Fruit fly (Drosophila melanogaster) whole organism, prepupa: ENCODE results near the gene Cpr76Bb.

Source experiments
- Blimp-1 ChIP-seq: fragments of 200-800 bp; sonication (Bioruptor generic); optimal IDR thresholded peaks from 3 replicates; lab custom pipeline; 2017; ENCODE audit warnings: missing biosample characterization, missing genetic modification characterization, mild to moderate bottlenecking, moderate library complexity, missing genetic modification reagents
- CG10669 ChIP-seq: fragments of 200-800 bp; sonication (Bioruptor generic); optimal IDR thresholded peaks from 3 replicates; lab custom pipeline; 2018; ENCODE audit warnings: missing biosample characterization, mild to moderate bottlenecking, missing genetic modification characterization, moderate library complexity
- CG11294 ChIP-seq: fragments of 200-800 bp; sonication (Bioruptor generic); IDR thresholded peaks from 2 replicates; pipeline ENCODE4 v1.3.6; 2022; ENCODE audit warnings: missing biosample characterization, missing genetic modification characterization
- CG11762 ChIP-seq: fragments of 200-800 bp; sonication (Bioruptor generic); optimal IDR thresholded peaks from 3 replicates; lab custom pipeline; 2016; ENCODE audit warnings: missing biosample characterization, missing genetic modification characterization; ENCODE audit not compliant: insufficient read depth
- CG11902 ChIP-seq: fragments of 200-800 bp; sonication (Bioruptor generic); optimal IDR thresholded peaks from 3 replicates; lab custom pipeline; 2016; ENCODE audit warnings: missing biosample characterization, missing genetic modification characterization
- CG15336 ChIP-seq: fragments of 200-800 bp; sonication (Bioruptor generic); IDR thresholded peaks from 2 replicates; pipeline ENCODE4 v1.3.6; 2022; ENCODE audit warnings: missing biosample characterization, missing genetic modification characterization
- CG1621 ChIP-seq: fragments of 200-800 bp; sonication (Bioruptor generic); optimal IDR thresholded peaks from 3 replicates; lab custom pipeline; 2018; ENCODE audit warnings: missing biosample characterization, mild to moderate bottlenecking, missing genetic modification characterization
- CG16779 ChIP-seq: fragments of 200-800 bp; sonication (Bioruptor generic); optimal IDR thresholded peaks from 3 replicates; lab custom pipeline; 2017; ENCODE audit warnings: missing biosample characterization, mild to moderate bottlenecking, missing genetic modification characterization
- CG3032 ChIP-seq: fragments of 200-800 bp; optimal IDR thresholded peaks from 2 replicates; lab custom pipeline; 2019; ENCODE audit warnings: missing biosample characterization, mild to moderate bottlenecking, missing genetic modification characterization, moderate library complexity
- CG34406 ChIP-seq: fragments of 200-800 bp; sonication (Bioruptor generic); optimal IDR thresholded peaks from 3 replicates; lab custom pipeline; 2016; ENCODE audit warnings: missing biosample characterization, missing genetic modification characterization
- CG3919 ChIP-seq: fragments of 200-800 bp; sonication (Bioruptor generic); optimal IDR thresholded peaks from 3 replicates; lab custom pipeline; 2016; ENCODE audit warnings: missing biosample characterization, missing genetic modification characterization
- CG4318 ChIP-seq: fragments of 200-800 bp; sonication (Bioruptor generic); optimal IDR thresholded peaks from 3 replicates; lab custom pipeline; 2017; ENCODE audit warnings: missing biosample characterization, mild to moderate bottlenecking, missing genetic modification characterization
- CG6163 ChIP-seq: fragments of 200-800 bp; sonication (Bioruptor generic); IDR thresholded peaks from 3 replicates; pipeline ENCODE4 v1.3.6; 2022; ENCODE audit warnings: missing biosample characterization, missing genetic modification characterization
- CG6792 ChIP-seq: fragments of 200-800 bp; sonication (Bioruptor generic); optimal IDR thresholded peaks from 3 replicates; lab custom pipeline; 2016; ENCODE audit warnings: missing biosample characterization, missing genetic modification characterization
- CG6808 ChIP-seq: fragments of 200-800 bp; sonication (Bioruptor generic); optimal IDR thresholded peaks from 3 replicates; lab custom pipeline; 2017; ENCODE audit warnings: missing biosample characterization, missing genetic modification characterization, mild to moderate bottlenecking, moderate library complexity, missing genetic modification reagents
- CG6854 ChIP-seq: fragments of 200-800 bp; sonication (Bioruptor generic); optimal IDR thresholded peaks from 2 replicates; lab custom pipeline; 2017; ENCODE audit warnings: missing biosample characterization, mild to moderate bottlenecking, missing genetic modification characterization
- CG7368 ChIP-seq: fragments of 200-800 bp; sonication (Bioruptor generic); optimal IDR thresholded peaks from 3 replicates; lab custom pipeline; 2016; ENCODE audit warnings: missing biosample characterization, missing genetic modification characterization
- CG8119 ChIP-seq: fragments of 200-800 bp; sonication (Bioruptor generic); IDR thresholded peaks from 3 replicates; pipeline ENCODE4 v1.3.6; 2022; ENCODE audit warnings: missing biosample characterization, missing genetic modification characterization
- CG8319 ChIP-seq: fragments of 200-800 bp; sonication (Bioruptor generic); optimal IDR thresholded peaks from 3 replicates; lab custom pipeline; 2016; ENCODE audit warnings: missing biosample characterization, missing genetic modification characterization
- CG8632 ChIP-seq: fragments of 200-800 bp; sonication (Bioruptor generic); optimal IDR thresholded peaks from 3 replicates; lab custom pipeline; 2016; ENCODE audit warnings: missing biosample characterization, missing genetic modification characterization
- CG9139 ChIP-seq: fragments of 200-800 bp; sonication (Bioruptor generic); optimal IDR thresholded peaks from 3 replicates; lab custom pipeline; 2017; ENCODE audit warnings: missing biosample characterization, mild to moderate bottlenecking, missing genetic modification characterization
- Eip75B ChIP-seq: fragments of 200-800 bp; sonication (Bioruptor generic); optimal IDR thresholded peaks from 3 replicates; lab custom pipeline; 2016; ENCODE audit warnings: missing biosample characterization, missing genetic modification characterization
- Eip78C ChIP-seq: fragments of 200-800 bp; sonication (Bioruptor generic); peaks from one replicate; lab custom pipeline; 2016; ENCODE audit warnings: missing biosample characterization, missing genetic modification characterization
- Eip93F ChIP-seq: fragments of 200-800 bp; sonication (Bioruptor generic); optimal IDR thresholded peaks from 2 replicates; lab custom pipeline; 2016; ENCODE audit warnings: missing biosample characterization, mild to moderate bottlenecking, missing genetic modification characterization
- Ets96B ChIP-seq: fragments of 200-800 bp; optimal IDR thresholded peaks from 2 replicates; lab custom pipeline; 2019; ENCODE audit warnings: missing biosample characterization, mild to moderate bottlenecking, missing genetic modification characterization, moderate library complexity
- Gug ChIP-seq: fragments of 200-800 bp; sonication (Bioruptor generic); IDR thresholded peaks from 2 replicates; pipeline ENCODE4 v1.3.6; 2022; ENCODE audit warnings: missing biosample characterization, missing genetic modification characterization
- Hr38 ChIP-seq: sonication (Bioruptor generic); optimal IDR thresholded peaks from 2 replicates; lab custom pipeline; 2016; ENCODE audit warnings: missing biosample characterization, missing genetic modification characterization
- Hr39 ChIP-seq: fragments of 200-800 bp; sonication (Bioruptor generic); optimal IDR thresholded peaks from 2 replicates; lab custom pipeline; 2016; ENCODE audit warnings: missing biosample characterization, missing genetic modification characterization
- Hr4 ChIP-seq: fragments of 200-800 bp; sonication (Bioruptor generic); optimal IDR thresholded peaks from 3 replicates; lab custom pipeline; 2016; ENCODE audit warnings: missing biosample characterization, missing genetic modification characterization
- Lpt ChIP-seq: fragments of 200-800 bp; sonication (Bioruptor generic); optimal IDR thresholded peaks from 3 replicates; lab custom pipeline; 2016; ENCODE audit warnings: missing biosample characterization, missing genetic modification characterization
- Met ChIP-seq: fragments of 200-800 bp; sonication (Bioruptor generic); optimal IDR thresholded peaks from 3 replicates; lab custom pipeline; 2016; ENCODE audit warnings: missing biosample characterization, missing genetic modification characterization
- OdsH ChIP-seq: fragments of 200-800 bp; sonication (Bioruptor generic); optimal IDR thresholded peaks from 3 replicates; lab custom pipeline; 2016; ENCODE audit warnings: missing biosample characterization, missing genetic modification characterization
- Smox ChIP-seq: fragments of 200-800 bp; sonication (Bioruptor generic); optimal IDR thresholded peaks from 3 replicates; lab custom pipeline; 2016; ENCODE audit warnings: missing biosample characterization, missing genetic modification characterization
- Sox102F ChIP-seq: fragments of 200-800 bp; sonication (Bioruptor generic); optimal IDR thresholded peaks from 2 replicates; lab custom pipeline; 2016; ENCODE audit warnings: missing biosample characterization, mild to moderate bottlenecking, missing genetic modification characterization
- Sox15 ChIP-seq: fragments of 200-800 bp; sonication (Bioruptor generic); optimal IDR thresholded peaks from 3 replicates; lab custom pipeline; 2016; ENCODE audit warnings: missing biosample characterization, missing genetic modification characterization
- achi ChIP-seq: fragments of 200-800 bp; sonication (Bioruptor generic); optimal IDR thresholded peaks from 3 replicates; lab custom pipeline; 2016; ENCODE audit warnings: missing biosample characterization, missing genetic modification characterization
- acj6 ChIP-seq: fragments of 200-800 bp; sonication (Bioruptor generic); optimal IDR thresholded peaks from 3 replicates; lab custom pipeline; 2016; ENCODE audit warnings: missing biosample characterization, missing genetic modification characterization
- cyc ChIP-seq: fragments of 200-800 bp; sonication (Bioruptor generic); optimal IDR thresholded peaks from 3 replicates; lab custom pipeline; 2016; ENCODE audit warnings: missing biosample characterization, missing genetic modification characterization
- dac ChIP-seq: fragments of 200-800 bp; sonication (Bioruptor generic); optimal IDR thresholded peaks from 2 replicates; lab custom pipeline; 2017; ENCODE audit warnings: missing biosample characterization, mild to moderate bottlenecking, missing genetic modification characterization
- dsx ChIP-seq: fragments of 200-800 bp; optimal IDR thresholded peaks from 3 replicates; lab custom pipeline; 2019; ENCODE audit warnings: missing biosample characterization, mild to moderate bottlenecking, missing genetic modification characterization, moderate library complexity; ENCODE audit not compliant: poor library complexity, severe bottlenecking
- eg ChIP-seq: fragments of 200-800 bp; sonication (Bioruptor generic); IDR thresholded peaks from 3 replicates; pipeline ENCODE4 v1.3.6; 2022; ENCODE audit warnings: missing biosample characterization, missing genetic modification characterization
- esn ChIP-seq: fragments of 200-800 bp; sonication (Bioruptor generic); optimal IDR thresholded peaks from 2 replicates; lab custom pipeline; 2016; ENCODE audit warnings: missing biosample characterization, mild to moderate bottlenecking, missing genetic modification characterization, moderate library complexity
- fd59A ChIP-seq: fragments of 200-800 bp; sonication (Bioruptor generic); optimal IDR thresholded peaks from 2 replicates; lab custom pipeline; 2017; ENCODE audit warnings: missing biosample characterization, mild to moderate bottlenecking, missing genetic modification characterization, missing genetic modification reagents
- fd85E ChIP-seq: fragments of 200-800 bp; sonication (Bioruptor generic); optimal IDR thresholded peaks from 3 replicates; lab custom pipeline; 2016; ENCODE audit warnings: missing biosample characterization, missing genetic modification characterization
- lz ChIP-seq: fragments of 200-800 bp; sonication (Bioruptor generic); optimal IDR thresholded peaks from 3 replicates; lab custom pipeline; 2016; ENCODE audit warnings: missing biosample characterization, missing genetic modification characterization
- pdm3 ChIP-seq: fragments of 200-800 bp; sonication (Bioruptor generic); optimal IDR thresholded peaks from 3 replicates; lab custom pipeline; 2016; ENCODE audit warnings: missing biosample characterization, missing genetic modification characterization
- spab ChIP-seq: fragments of 200-800 bp; sonication (Bioruptor generic); optimal IDR thresholded peaks from 2 replicates; lab custom pipeline; 2017; ENCODE audit warnings: missing biosample characterization, mild to moderate bottlenecking, missing genetic modification characterization, missing genetic modification reagents
- ss ChIP-seq, 2 experiments: fragments of 200-800 bp; sonication (Bioruptor generic); optimal IDR thresholded peaks; 2 replicates in 1 of 2; 3 replicates in 1 of 2; lab custom pipeline; 2017 to 2018; ENCODE audit warnings: mild to moderate bottlenecking in 2 of 2, missing biosample characterization in 2 of 2, missing genetic modification characterization in 2 of 2, moderate library complexity in 1 of 2
- svp ChIP-seq: fragments of 200-800 bp; sonication (Bioruptor generic); peaks from one replicate; lab custom pipeline; 2016; ENCODE audit warnings: missing biosample characterization, missing genetic modification characterization
- topi ChIP-seq: fragments of 200-800 bp; sonication (Bioruptor generic); optimal IDR thresholded peaks from 3 replicates; lab custom pipeline; 2016; ENCODE audit warnings: missing biosample characterization, missing genetic modification characterization
- vri ChIP-seq: fragments of 200-800 bp; sonication (Bioruptor generic); optimal IDR thresholded peaks from 3 replicates; lab custom pipeline; 2016; ENCODE audit warnings: missing biosample characterization, mild to moderate bottlenecking, missing genetic modification characterization

The Cpr76Bb gene

DNA sequence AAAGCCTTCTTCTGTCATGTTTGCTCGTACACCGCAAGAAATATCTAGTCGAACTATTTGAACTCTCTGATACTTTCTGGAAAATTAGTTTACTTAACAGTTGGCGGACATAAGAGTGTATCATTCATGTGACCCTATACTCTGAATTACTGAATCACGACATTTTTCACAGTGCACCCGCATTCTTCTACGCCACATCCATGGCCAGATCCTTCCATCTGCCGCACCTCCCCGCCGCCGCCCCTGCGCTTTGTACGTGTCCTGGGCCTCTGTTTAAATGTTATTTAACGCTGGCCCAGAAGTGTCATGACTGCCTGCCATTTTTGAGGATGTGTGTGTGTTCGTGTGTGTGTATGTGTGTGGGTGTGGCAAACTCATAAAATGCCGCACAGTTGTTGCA lies 6.8 kb upstream of the Cpr76Bb start:
- TF ChIP-seq CG6854 (GFP tag; lab: Kevin White, UChicago) (no peak), svp (GFP tag; lab: Kevin White, UChicago) (peak; percentile 22), eg (no peak)

DNA sequence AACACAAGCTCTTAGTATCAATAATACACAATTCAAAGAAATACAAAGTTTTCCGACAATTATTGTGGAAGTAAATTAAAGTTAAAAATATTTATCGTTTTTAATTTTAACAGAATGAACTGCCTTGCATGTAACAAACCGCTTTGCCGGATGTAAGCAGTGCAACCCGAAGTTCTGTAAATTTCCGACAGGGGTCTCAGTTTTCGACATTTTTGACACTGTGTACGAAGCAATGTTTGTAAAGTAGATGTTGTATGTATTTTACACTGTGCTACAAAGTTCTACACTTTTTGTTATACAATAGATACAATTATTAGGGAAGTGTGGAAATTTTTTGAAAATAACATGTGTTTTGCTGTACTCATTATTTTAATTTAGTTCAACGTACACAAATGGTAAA lies 2.9 kb upstream of the Cpr76Bb start:
- TF ChIP-seq CG8119 (GFP tag; lab: Robert Waterston, UW), result no peak
- TF ChIP-seq CG1621 (tag; lab: Kevin White, UChicago), result no peak
- TF ChIP-seq Gug (GFP tag; lab: Robert Waterston, UW), result no peak
- no peak for TF ChIP-seq fd85E (GFP tag; lab: Kevin White, UChicago)
- peak; percentile 70 for TF ChIP-seq CG3919 (GFP tag; lab: Kevin White, UChicago)
- no peak for TF ChIP-seq fd59A
- no peak for TF ChIP-seq dsx (GFP tag; lab: Kevin White, UChicago)
- TF ChIP-seq CG9139, result no peak
- TF ChIP-seq CG6808, result no peak
- TF ChIP-seq CG3032 (tag; lab: Kevin White, UChicago), result no peak
- TF ChIP-seq dac, result peak; percentile 32
- TF ChIP-seq CG6163 (GFP tag; lab: Robert Waterston, UW), result peak; percentile 85
- TF ChIP-seq CG11762 (GFP tag; lab: Kevin White, UChicago), result peak; percentile 43
- no peak for TF ChIP-seq CG15336 (GFP tag; lab: Robert Waterston, UW)
- no peak for TF ChIP-seq esn
- TF ChIP-seq Sox15 (GFP tag; lab: Kevin White, UChicago), result peak; percentile 34
- TF ChIP-seq CG7368 (GFP tag; lab: Kevin White, UChicago), result peak; percentile 55
- TF ChIP-seq svp (GFP tag; lab: Kevin White, UChicago), result peak; percentile 64
- peak; percentile 40 for TF ChIP-seq acj6 (GFP tag; lab: Kevin White, UChicago)
- no peak for TF ChIP-seq vri
- peak; percentile 82 for TF ChIP-seq cyc (GFP tag; lab: Kevin White, UChicago)
- peak; percentile 63 for TF ChIP-seq CG11902
- no peak for TF ChIP-seq ss (GFP tag; optimal IDR thresholded peaks at IDR 0.05; lab: Kevin White, UChicago)
- TF ChIP-seq Hr39, result peak; percentile 74
- TF ChIP-seq Lpt, result no peak
- TF ChIP-seq Hr38 (GFP tag; lab: Kevin White, UChicago), result no peak
- TF ChIP-seq CG11294 (GFP tag; lab: Robert Waterston, UW), result no peak
- peak; percentile 76 for TF ChIP-seq lz
- TF ChIP-seq CG8632, result no peak
- no peak for TF ChIP-seq Blimp-1 (GFP tag; lab: Kevin White, UChicago)
- TF ChIP-seq Hr4 (GFP tag; lab: Kevin White, UChicago), result peak; percentile 10
- TF ChIP-seq Eip75B (GFP tag; lab: Kevin White, UChicago), result peak; percentile 71
- TF ChIP-seq spab, result no peak
- peak; percentile 33 for TF ChIP-seq CG34406
- peak; percentile 34 for TF ChIP-seq CG10669
- TF ChIP-seq CG6854 (GFP tag; lab: Kevin White, UChicago), result no peak
- peak; percentile 60 for TF ChIP-seq topi
- no peak for TF ChIP-seq CG4318 (GFP tag; lab: Kevin White, UChicago)
- TF ChIP-seq Met, result peak; percentile 36
- no peak for TF ChIP-seq Eip93F (GFP tag; lab: Kevin White, UChicago)
- TF ChIP-seq achi (GFP tag; lab: Kevin White, UChicago), result no peak
- TF ChIP-seq Eip78C, result peak; percentile 79
- no peak for TF ChIP-seq Ets96B
- TF ChIP-seq OdsH (GFP tag; lab: Kevin White, UChicago), result peak; percentile 64
- TF ChIP-seq pdm3 (GFP tag; lab: Kevin White, UChicago), result peak; percentile 60
- TF ChIP-seq CG6792 (GFP tag; lab: Kevin White, UChicago), result peak; percentile 47
- peak; percentile 39 for TF ChIP-seq CG8319 (GFP tag; lab: Kevin White, UChicago)
- TF ChIP-seq eg, result peak; percentile 75
- no peak for TF ChIP-seq CG16779 (tag; lab: Kevin White, UChicago)
- no peak for TF ChIP-seq Sox102F (GFP tag; lab: Kevin White, UChicago)
- peak; percentile 18 for TF ChIP-seq Smox (GFP tag; lab: Kevin White, UChicago)
